Worm (Caenorhabditis elegans) whole organism, L2 larva: Measurements from ENCODE around the gene C54E10.3.
A peak's percentile ranks its signal among the peaks of the same experiment; 100 is the strongest.

Experiments used
- F13H6.1 ChIP-seq: sonication (generic microtip); optimal IDR thresholded peaks from 2 replicates; lab custom pipeline; 2016; ENCODE audit warnings: missing genetic modification characterization, missing compliant biosample characterization
- R02D3.7 ChIP-seq: fragments of 150-350 bp; optimal IDR thresholded peaks from 2 replicates; lab custom pipeline; 2014; ENCODE audit warnings: missing biosample characterization, missing genetic modification characterization
- ZK546.5 ChIP-seq: sonication (generic microtip); optimal IDR thresholded peaks from 2 replicates; lab custom pipeline; 2017; ENCODE audit warnings: missing biosample characterization, missing genetic modification characterization
- ama-1 ChIP-seq: fragments of 150-350 bp; optimal IDR thresholded peaks from 2 replicates; lab custom pipeline; 2018; ENCODE audit warnings: inconsistent platforms
- ceh-16 ChIP-seq: fragments of 150-350 bp; optimal IDR thresholded peaks from 2 replicates; lab custom pipeline; 2014; ENCODE audit warnings: missing biosample characterization, missing genetic modification characterization
- ceh-82 ChIP-seq: fragments of 150-350 bp; optimal IDR thresholded peaks from 2 replicates; lab custom pipeline; 2014; ENCODE audit warnings: missing biosample characterization, missing genetic modification characterization
- elt-1 ChIP-seq: fragments of 150-350 bp; optimal IDR thresholded peaks from 2 replicates; lab custom pipeline; 2014; ENCODE audit warnings: missing biosample characterization, missing genetic modification characterization
- elt-3 ChIP-seq: sonication (generic microtip); optimal IDR thresholded peaks from 2 replicates; lab custom pipeline; 2017; ENCODE audit warnings: missing biosample characterization, missing genetic modification characterization
- fos-1 ChIP-seq: fragments of 150-350 bp; optimal IDR thresholded peaks from 2 replicates; lab custom pipeline; 2014; ENCODE audit warnings: missing biosample characterization, missing genetic modification characterization
- gmeb-1 ChIP-seq: fragments of 150-350 bp; optimal IDR thresholded peaks from 2 replicates; lab custom pipeline; 2014; ENCODE audit warnings: missing biosample characterization, missing genetic modification characterization
- lin-11 ChIP-seq: fragments of 150-350 bp; sonication (generic microtip); optimal IDR thresholded peaks from 2 replicates; lab custom pipeline; 2014; ENCODE audit warnings: missing biosample characterization, missing genetic modification characterization, inconsistent platforms, mixed read lengths
- lin-13 ChIP-seq: fragments of 150-350 bp; optimal IDR thresholded peaks from 2 replicates; lab custom pipeline; 2014; ENCODE audit warnings: missing biosample characterization, missing genetic modification reagents, missing genetic modification characterization
- lin-39 ChIP-seq: fragments of 150-350 bp; optimal IDR thresholded peaks from 2 replicates; lab custom pipeline; 2014; ENCODE audit warnings: missing biosample characterization, missing genetic modification reagents, missing genetic modification characterization
- lsy-2 ChIP-seq, 2 experiments: fragments of 150-350 bp in 1 of 2; sonication (generic microtip) in 1 of 2; optimal IDR thresholded peaks; 2 replicates each; lab custom pipeline; 2014 to 2017; ENCODE audit warnings: missing biosample characterization in 2 of 2, missing genetic modification characterization in 2 of 2
- mab-5 ChIP-seq: fragments of 150-350 bp; optimal IDR thresholded peaks from 2 replicates; lab custom pipeline; 2014; ENCODE audit warnings: missing biosample characterization, missing genetic modification characterization
- mdl-1 ChIP-seq, 2 experiments: fragments of 150-350 bp in 1 of 2; sonication (generic microtip) in 1 of 2; optimal IDR thresholded peaks; 2 replicates each; lab custom pipeline; 2017; ENCODE audit warnings: missing biosample characterization in 2 of 2, missing genetic modification characterization in 2 of 2
- nhr-10 ChIP-seq: sonication (generic microtip); optimal IDR thresholded peaks from 2 replicates; lab custom pipeline; 2017; ENCODE audit warnings: missing biosample characterization, missing genetic modification characterization
- nhr-12 ChIP-seq: fragments of 150-350 bp; optimal IDR thresholded peaks from 2 replicates; lab custom pipeline; 2014; ENCODE audit warnings: missing biosample characterization, missing genetic modification characterization
- nhr-21 ChIP-seq: fragments of 150-350 bp; optimal IDR thresholded peaks from 2 replicates; lab custom pipeline; 2014; ENCODE audit warnings: missing biosample characterization, missing genetic modification characterization
- nhr-23 ChIP-seq: fragments of 150-350 bp; optimal IDR thresholded peaks from 2 replicates; lab custom pipeline; 2014; ENCODE audit warnings: missing biosample characterization, missing genetic modification reagents, missing genetic modification characterization
- nhr-25 ChIP-seq: fragments of 150-350 bp; sonication (generic microtip); optimal IDR thresholded peaks from 3 replicates; lab custom pipeline; 2014; ENCODE audit warnings: missing biosample characterization, missing genetic modification characterization
- nhr-6 ChIP-seq: fragments of 150-350 bp; optimal IDR thresholded peaks from 2 replicates; lab custom pipeline; 2014; ENCODE audit warnings: missing biosample characterization, missing genetic modification characterization
- nhr-77 ChIP-seq: fragments of 150-350 bp; optimal IDR thresholded peaks from 2 replicates; lab custom pipeline; 2014; ENCODE audit warnings: missing biosample characterization, missing genetic modification characterization
- peb-1 ChIP-seq: fragments of 150-350 bp; optimal IDR thresholded peaks from 2 replicates; lab custom pipeline; 2014; ENCODE audit warnings: missing biosample characterization, missing genetic modification characterization
- sem-4 ChIP-seq: fragments of 150-350 bp; optimal IDR thresholded peaks from 2 replicates; lab custom pipeline; 2014; ENCODE audit warnings: missing biosample characterization, missing genetic modification reagents, missing genetic modification characterization
- skn-1 ChIP-seq: sonication (generic microtip); optimal IDR thresholded peaks from 2 replicates; lab custom pipeline; 2017; ENCODE audit warnings: missing biosample characterization, missing genetic modification characterization
- sma-9 ChIP-seq, 2 experiments: fragments of 150-350 bp in 1 of 2; sonication (generic microtip) in 1 of 2; optimal IDR thresholded peaks; 2 replicates each; lab custom pipeline; 2014 to 2016; ENCODE audit warnings: missing genetic modification characterization in 2 of 2, mild to moderate bottlenecking in 1 of 2, missing biosample characterization in 1 of 2, missing compliant biosample characterization in 1 of 2, missing genetic modification reagents in 1 of 2, moderate library complexity in 1 of 2
- snpc-4 ChIP-seq: fragments of 150-350 bp; optimal IDR thresholded peaks from 2 replicates; lab custom pipeline; 2014; ENCODE audit warnings: missing biosample characterization, missing genetic modification characterization
- unc-39 ChIP-seq: fragments of 150-350 bp; optimal IDR thresholded peaks from 2 replicates; lab custom pipeline; 2014; ENCODE audit warnings: missing biosample characterization, missing genetic modification characterization
- unc-55 ChIP-seq: fragments of 150-350 bp; sonication (generic microtip); optimal IDR thresholded peaks from 3 replicates; lab custom pipeline; 2014; ENCODE audit warnings: missing biosample characterization, missing genetic modification reagents, missing genetic modification characterization
- unc-62 ChIP-seq: fragments of 150-350 bp; optimal IDR thresholded peaks from 2 replicates; lab custom pipeline; 2014; ENCODE audit warnings: missing biosample characterization, missing genetic modification reagents, missing genetic modification characterization
- ztf-1 ChIP-seq: fragments of 200-800 bp; sonication (Bioruptor generic); conservative IDR thresholded peaks from 2 replicates; pipeline ENCODE4 v1.3.6; 2022; ENCODE audit warnings: missing genetic modification characterization, missing compliant biosample characterization
- ztf-4 ChIP-seq: fragments of 150-350 bp; optimal IDR thresholded peaks from 2 replicates; lab custom pipeline; 2014; ENCODE audit warnings: missing biosample characterization, missing genetic modification characterization

Gene C54E10.3

DNA sequence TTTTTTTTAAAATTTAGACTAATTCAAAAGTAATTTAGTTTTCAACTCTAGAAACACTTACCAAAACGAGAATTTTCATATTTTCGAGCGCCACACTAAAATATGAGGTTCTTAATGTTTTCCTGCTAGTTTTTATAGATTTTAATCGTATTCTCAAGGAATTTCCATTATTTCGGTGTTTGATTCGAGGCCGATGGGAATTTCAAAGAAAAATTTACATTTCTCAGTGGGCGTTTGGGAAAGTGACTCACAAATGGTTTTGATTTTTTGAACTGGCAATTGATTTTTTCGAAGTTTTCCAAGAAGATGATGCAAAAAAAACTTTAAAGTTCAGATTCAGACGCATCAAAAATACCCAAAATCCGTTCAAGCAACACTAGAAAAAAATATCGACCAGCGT is 8.7 kb upstream of the C54E10.3 start, which contains the start of gene C54E10.11:
C54E10.11 (minus strand) TSS at position 101 of the 400 bp plus-strand sequence.
- TF ChIP-seq ama-1 (lab: Kevin White, UChicago) = no peak
- TF ChIP-seq nhr-25 (tag; lab: Kevin White, UChicago) = no peak
- no peak for TF ChIP-seq F13H6.1 (tag; lab: Kevin White, UChicago)
- no peak for TF ChIP-seq R02D3.7 (tag; lab: Kevin White, UChicago)
- no peak for TF ChIP-seq ZK546.5 (tag; lab: Kevin White, UChicago)
- no peak for TF ChIP-seq elt-1 (tag; lab: Kevin White, UChicago)
- TF ChIP-seq nhr-12 (tag; lab: Kevin White, UChicago) = no peak
- no peak for TF ChIP-seq fos-1
- TF ChIP-seq nhr-6 (tag; lab: Kevin White, UChicago) = no peak
- no peak for TF ChIP-seq ceh-82
- no peak for TF ChIP-seq unc-62
- no peak for TF ChIP-seq ztf-1
- TF ChIP-seq lin-13 = no peak
- TF ChIP-seq sem-4 (tag; lab: Kevin White, UChicago) = no peak

DNA sequence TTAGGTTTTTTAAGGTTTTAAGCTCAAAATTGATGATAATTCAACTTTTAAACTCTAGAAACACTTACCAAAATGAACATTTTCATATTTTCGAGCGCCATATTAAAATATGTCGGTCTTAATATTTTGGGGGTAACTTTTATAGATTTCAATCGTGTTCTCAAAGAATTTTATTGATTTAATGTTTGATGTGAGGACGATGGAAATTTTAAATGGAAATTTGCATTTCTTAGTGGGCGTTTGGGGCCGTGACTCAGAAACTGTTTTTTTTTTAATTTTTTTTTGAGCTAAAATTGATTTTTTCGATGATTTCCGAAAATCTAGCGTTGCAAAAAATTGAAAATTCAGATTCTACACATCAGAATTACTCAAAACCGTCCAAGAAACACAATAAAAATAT is 7.5 kb upstream of the C54E10.3 start, which contains the start of gene C54E10.10:
C54E10.10 (minus strand) TSS at position 101 of the 400 bp plus-strand sequence.
- TF ChIP-seq sma-9 (GFP tag; optimal IDR thresholded peaks at IDR 0.05; lab: Kevin White, UChicago) = no peak
- no peak for TF ChIP-seq sma-9 (tag; optimal IDR thresholded peaks at IDR 0.05; lab: Kevin White, UChicago)
- no peak for TF ChIP-seq unc-55 (GFP tag; lab: Kevin White, UChicago)
- no peak for TF ChIP-seq skn-1 (tag; lab: Kevin White, UChicago)
- TF ChIP-seq unc-39 = no peak
- no peak for TF ChIP-seq nhr-21
- TF ChIP-seq nhr-6 (tag; lab: Kevin White, UChicago) = no peak
- TF ChIP-seq ztf-1 = no peak
- TF ChIP-seq elt-3 (tag; lab: Kevin White, UChicago) = no peak
- TF ChIP-seq, all 48 proteins: peak for 0

DNA sequence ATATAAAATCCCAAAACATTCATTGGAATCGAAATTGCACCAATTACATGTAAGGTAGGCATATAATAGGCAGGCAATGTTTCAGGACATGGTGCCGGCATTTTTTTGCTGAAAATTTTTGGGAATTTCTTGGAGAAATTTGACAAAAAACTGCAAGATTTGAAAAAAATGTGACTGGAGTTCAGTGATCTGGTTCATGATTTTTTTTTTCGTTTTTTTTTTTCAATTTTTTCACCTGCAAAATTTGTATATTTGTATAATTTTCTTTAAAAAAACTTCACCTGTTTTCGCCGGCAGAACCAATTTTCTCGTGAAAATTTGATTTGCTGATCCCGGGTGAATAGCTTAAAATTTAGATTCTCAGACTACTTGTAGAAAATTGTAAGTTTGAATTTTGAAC is 4.4 kb upstream of the C54E10.3 start, which contains the start of gene sri-10:
sri-10 (minus strand) TSS at position 101 of the 400 bp plus-strand sequence.
- TF ChIP-seq ceh-16 (tag; lab: Kevin White, UChicago) (no peak), mdl-1 (tag; optimal IDR thresholded peaks at IDR 0.05; lab: Kevin White, UChicago) (no peak), nhr-77 (tag; lab: Kevin White, UChicago) (no peak), mab-5 (tag; lab: Kevin White, UChicago) (no peak), snpc-4 (no peak), nhr-12 (tag; lab: Kevin White, UChicago) (no peak), lsy-2 (tag; optimal IDR thresholded peaks at IDR 0.05; lab: Kevin White, UChicago) (no peak), ztf-4 (tag; lab: Kevin White, UChicago) (no peak), fos-1 (no peak), lin-11 (tag; lab: Kevin White, UChicago) (no peak), unc-55 (GFP tag; lab: Kevin White, UChicago) (no peak), peb-1 (tag; lab: Kevin White, UChicago) (no peak), lin-39 (tag; lab: Kevin White, UChicago) (no peak), ama-1 (lab: Kevin White, UChicago) (no peak), lin-13 (no peak), ceh-82 (no peak), unc-62 (no peak)

DNA sequence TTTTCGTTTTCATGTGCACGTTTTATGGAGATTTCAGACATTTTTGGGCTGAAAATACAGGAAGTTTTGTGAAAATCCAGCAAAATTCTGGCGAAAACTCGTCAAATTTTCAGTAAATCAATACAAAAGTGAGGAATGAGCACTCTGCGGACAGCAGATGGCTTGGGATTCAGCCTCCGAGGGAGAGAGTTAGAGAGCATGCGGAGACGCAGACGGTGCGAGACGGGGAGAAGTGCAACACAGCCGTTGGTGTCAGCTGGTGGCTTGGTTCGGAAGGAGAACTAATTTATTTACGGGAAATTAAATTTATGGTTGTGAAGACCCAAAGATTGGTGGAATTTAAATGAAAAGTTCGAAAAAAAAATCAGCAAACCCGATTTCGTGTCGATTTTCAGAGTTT is 2.2 kb upstream of the C54E10.3 start, which contains the start of gene C54E10.6:
C54E10.6 (minus strand) TSS at position 109 of the 400 bp plus-strand sequence.
- TF ChIP-seq sma-9 (GFP tag; optimal IDR thresholded peaks at IDR 0.05; lab: Kevin White, UChicago) (peak; percentile 13), sma-9 (tag; optimal IDR thresholded peaks at IDR 0.05; lab: Kevin White, UChicago) (no peak), unc-55 (GFP tag; lab: Kevin White, UChicago) (peak; percentile 21), nhr-10 (tag; lab: Kevin White, UChicago) (no peak), lin-11 (tag; lab: Kevin White, UChicago) (peak; percentile 2), ceh-16 (tag; lab: Kevin White, UChicago) (no peak), gmeb-1 (no peak), lsy-2 (tag; optimal IDR thresholded peaks at IDR 0.05; lab: Kevin White, UChicago) (peak in 1 of 2 experiments; percentile 8), ama-1 (lab: Kevin White, UChicago) (no peak)
- TF ChIP-seq, all 48 proteins: peak for 4

DNA sequence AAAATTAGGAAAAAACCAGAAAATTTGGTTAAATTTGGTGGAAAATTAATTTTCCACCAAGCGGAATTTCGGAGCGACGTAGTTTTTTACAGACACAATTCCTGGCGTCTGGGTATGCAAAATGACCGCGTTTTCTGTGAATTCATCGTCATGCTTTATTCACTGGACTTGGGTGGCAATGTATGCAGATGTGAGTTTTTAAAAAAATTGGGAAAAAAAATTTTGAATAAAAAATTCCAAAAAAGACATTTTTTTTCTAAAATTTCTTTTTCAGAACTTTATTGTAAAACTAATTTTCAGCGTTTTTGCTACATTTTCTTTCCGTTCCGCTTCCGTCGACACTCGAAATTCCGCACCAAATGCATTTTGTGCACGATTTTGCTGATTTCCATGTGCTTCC is 555 bp downstream of the C54E10.3 start, which contains the start of gene C54E10.7:
C54E10.7 (plus strand) TSS at position 301 of the 400 bp plus-strand sequence.
- no peak for TF ChIP-seq ceh-82
- no peak for TF ChIP-seq nhr-6 (tag; lab: Kevin White, UChicago)
- no peak for TF ChIP-seq nhr-25 (tag; lab: Kevin White, UChicago)
- TF ChIP-seq sma-9 (GFP tag; optimal IDR thresholded peaks at IDR 0.05; lab: Kevin White, UChicago) = no peak
- no peak for TF ChIP-seq sma-9 (tag; optimal IDR thresholded peaks at IDR 0.05; lab: Kevin White, UChicago)
- no peak for TF ChIP-seq nhr-10 (tag; lab: Kevin White, UChicago)
- TF ChIP-seq nhr-23 (tag; lab: Kevin White, UChicago) = no peak
- TF ChIP-seq nhr-21 = no peak
- no peak for TF ChIP-seq snpc-4
